Worm (Caenorhabditis elegans) whole organism, midembryonic: ENCODE results near the gene cut-6.

Experiments used
- T22C8.4 ChIP-seq: fragments of 200-800 bp; sonication (Bioruptor generic); IDR thresholded peaks from 2 replicates; pipeline ENCODE4 v1.3.6; 2022; ENCODE audit warnings: missing genetic modification characterization, missing compliant biosample characterization
- cog-1 ChIP-seq: sonication (generic microtip); optimal IDR thresholded peaks from 2 replicates; lab custom pipeline; 2016; ENCODE audit warnings: missing genetic modification characterization, missing compliant biosample characterization
- med-1 ChIP-seq: sonication (generic microtip); optimal IDR thresholded peaks from 2 replicates; lab custom pipeline; 2017; ENCODE audit warnings: missing genetic modification characterization, mild to moderate bottlenecking, missing compliant biosample characterization, antibody characterized with exemption, missing genetic modification reagents; ENCODE audit not compliant: insufficient read depth
- ref-1 ChIP-seq: fragments of 200-800 bp; sonication (Bioruptor generic); conservative IDR thresholded peaks from 2 replicates; pipeline ENCODE4 v1.3.6; 2022; ENCODE audit warnings: missing genetic modification reagents, missing genetic modification characterization, missing compliant biosample characterization
- tab-1 ChIP-seq: fragments of 200-800 bp; sonication (Bioruptor generic); IDR thresholded peaks from 2 replicates; pipeline ENCODE4 v1.3.6; 2022; ENCODE audit warnings: missing genetic modification characterization, missing compliant biosample characterization
- ztf-23 ChIP-seq: fragments of 200-800 bp; sonication (Bioruptor generic); IDR thresholded peaks from 2 replicates; pipeline ENCODE4 v1.3.6; 2022; ENCODE audit warnings: missing genetic modification reagents, missing genetic modification characterization, missing compliant biosample characterization

DNA sequence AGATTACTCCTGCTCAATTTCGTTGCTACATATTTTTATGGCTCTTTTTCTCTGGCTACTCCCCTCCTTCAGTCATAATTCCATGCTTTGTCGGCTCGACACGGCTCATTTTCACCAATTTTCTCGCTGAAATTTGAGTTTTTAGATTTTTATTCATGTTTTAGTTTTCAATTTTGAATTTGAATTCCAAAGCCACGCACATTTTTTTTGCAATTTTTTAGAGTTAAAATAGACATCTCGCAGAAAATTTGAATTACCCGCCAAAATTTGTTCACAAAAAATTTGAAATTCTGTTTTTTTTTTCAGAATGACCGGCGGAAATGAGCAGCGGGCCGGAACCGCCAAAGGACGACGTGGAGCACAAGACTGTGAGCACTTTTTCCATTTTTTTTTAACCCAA is 8.9 kb upstream of the cut-6 start, which contains the start of gene unc-119:
- no peak for TF ChIP-seq cog-1 (tag; lab: Kevin White, UChicago)
- TF ChIP-seq ztf-23 (GFP tag; lab: Robert Waterston, UW): no peak
- TF ChIP-seq tab-1: no peak
- no peak for TF ChIP-seq ref-1
- TF ChIP-seq T22C8.4 (GFP tag; lab: Robert Waterston, UW): no peak
- TF ChIP-seq med-1: no peak
